Worm (Caenorhabditis elegans): ENCODE data around the gene C04E6.4.

DNA sequence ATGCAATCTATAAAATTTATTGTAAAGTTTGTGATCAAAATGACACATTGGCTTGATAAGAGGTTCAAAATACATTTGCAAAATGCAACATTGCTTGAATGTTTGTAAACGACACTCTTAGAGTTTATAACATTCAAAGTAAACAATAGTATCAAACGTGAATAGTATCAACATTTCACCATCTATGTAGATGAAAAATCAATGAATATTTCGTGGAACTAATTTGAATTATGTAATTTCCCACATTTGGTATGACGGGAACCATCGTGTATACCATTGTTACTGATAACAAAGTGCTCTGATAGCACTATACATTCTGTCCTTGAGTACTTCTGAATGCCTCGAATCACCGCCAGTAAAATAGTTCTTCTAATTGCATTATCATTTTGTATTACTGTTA, 23.4 kb downstream of the C04E6.4 start, which contains the start of gene galt-1:
- TF ChIP-seq unc-39 (tag; optimal IDR thresholded peaks at IDR 0.05), result no peak
- TF ChIP-seq lin-39 (tag; optimal IDR thresholded peaks at IDR 0.05), result no peak
- TF ChIP-seq nhr-76 (tag; optimal IDR thresholded peaks at IDR 0.05), result no peak
- TF ChIP-seq dve-1 (tag; optimal IDR thresholded peaks at IDR 0.05; ENCODE audit: insufficient read depth), result peak; percentile 25
- TF ChIP-seq zag-1 (tag; optimal IDR thresholded peaks at IDR 0.05), result no peak
- TF ChIP-seq daf-8 (GFP tag; IDR thresholded peaks at IDR 0.05), result no peak
- TF ChIP-seq fos-1 (tag; optimal IDR thresholded peaks at IDR 0.05), result no peak

Data from whole organism, L4 larva.